Worm (Caenorhabditis elegans) whole organism, early embryonic: Measurements from ENCODE around the gene icd-1.

Experiments used
- B0310.2 ChIP-seq: sonication (generic microtip); optimal IDR thresholded peaks from 2 replicates; lab custom pipeline; 2016; ENCODE audit warnings: mild to moderate bottlenecking, missing genetic modification characterization, missing compliant biosample characterization
- F13C5.2 ChIP-seq: sonication (generic microtip); optimal IDR thresholded peaks from 2 replicates; lab custom pipeline; 2017; ENCODE audit warnings: mild to moderate bottlenecking, missing genetic modification characterization, inconsistent platforms, missing compliant biosample characterization
- aly-1 ChIP-seq: sonication (generic microtip); optimal IDR thresholded peaks from 2 replicates; lab custom pipeline; 2016; ENCODE audit warnings: missing genetic modification characterization, missing compliant biosample characterization
- ama-1 ChIP-seq: fragments of 150-350 bp; optimal IDR thresholded peaks from 2 replicates; lab custom pipeline; 2014
- ceh-13 ChIP-seq: fragments of 200-800 bp; sonication (Bioruptor generic); optimal IDR thresholded peaks from 2 replicates; lab custom pipeline; 2018; ENCODE audit warnings: mild to moderate bottlenecking, missing genetic modification characterization, missing compliant biosample characterization
- ceh-36 ChIP-seq: sonication (generic microtip); optimal IDR thresholded peaks from 2 replicates; lab custom pipeline; 2016; ENCODE audit warnings: missing genetic modification characterization, inconsistent platforms, missing compliant biosample characterization
- ets-7 ChIP-seq: sonication (generic microtip); optimal IDR thresholded peaks from 2 replicates; lab custom pipeline; 2016; ENCODE audit warnings: missing genotype, missing genetic modification characterization, missing compliant biosample characterization
- flt-1 ChIP-seq: fragments of 200-800 bp; sonication (Bioruptor generic); IDR thresholded peaks from 2 replicates; pipeline ENCODE4 v1.3.6; 2022; ENCODE audit warnings: missing genetic modification characterization, missing compliant biosample characterization
- hmbx-1 ChIP-seq: sonication (generic microtip); optimal IDR thresholded peaks from 2 replicates; lab custom pipeline; 2016; ENCODE audit warnings: mild to moderate bottlenecking, missing genetic modification characterization, missing compliant biosample characterization
- hmg-4 ChIP-seq: fragments of 200-800 bp; sonication (Bioruptor generic); optimal IDR thresholded peaks from 2 replicates; lab custom pipeline; 2018; ENCODE audit warnings: mild to moderate bottlenecking, missing genetic modification characterization, missing compliant biosample characterization
- hnd-1 ChIP-seq: sonication (generic microtip); optimal IDR thresholded peaks from 2 replicates; lab custom pipeline; 2016; ENCODE audit warnings: missing genetic modification characterization, missing compliant biosample characterization
- pes-1 ChIP-seq: fragments of 200-800 bp; sonication (Bioruptor generic); IDR thresholded peaks from 2 replicates; pipeline ENCODE4 v1.3.6; 2022; ENCODE audit warnings: missing genetic modification reagents, missing genetic modification characterization, missing compliant biosample characterization
- scrt-1 ChIP-seq: fragments of 200-800 bp; sonication (Bioruptor generic); IDR thresholded peaks from 2 replicates; pipeline ENCODE4 v1.3.6; 2022; ENCODE audit warnings: missing genetic modification characterization, missing compliant biosample characterization
- sea-1 ChIP-seq: fragments of 200-800 bp; sonication (Bioruptor generic); conservative IDR thresholded peaks from 2 replicates; pipeline ENCODE4 v1.3.6; 2022; ENCODE audit warnings: missing genetic modification characterization, missing compliant biosample characterization
- tbx-11 ChIP-seq: fragments of 200-800 bp; sonication (Bioruptor generic); IDR thresholded peaks from 2 replicates; pipeline ENCODE4 v1.3.6; 2022; ENCODE audit warnings: missing genetic modification characterization, missing compliant biosample characterization
- tbx-37 ChIP-seq: fragments of 200-800 bp; sonication (Bioruptor generic); conservative IDR thresholded peaks from 2 replicates; pipeline ENCODE4 v1.3.6; 2022; ENCODE audit warnings: missing genetic modification reagents, missing genetic modification characterization, missing compliant biosample characterization
- tra-4 ChIP-seq: sonication (generic microtip); optimal IDR thresholded peaks from 2 replicates; lab custom pipeline; 2017; ENCODE audit warnings: missing genetic modification characterization, missing compliant biosample characterization

Gene icd-1

DNA sequence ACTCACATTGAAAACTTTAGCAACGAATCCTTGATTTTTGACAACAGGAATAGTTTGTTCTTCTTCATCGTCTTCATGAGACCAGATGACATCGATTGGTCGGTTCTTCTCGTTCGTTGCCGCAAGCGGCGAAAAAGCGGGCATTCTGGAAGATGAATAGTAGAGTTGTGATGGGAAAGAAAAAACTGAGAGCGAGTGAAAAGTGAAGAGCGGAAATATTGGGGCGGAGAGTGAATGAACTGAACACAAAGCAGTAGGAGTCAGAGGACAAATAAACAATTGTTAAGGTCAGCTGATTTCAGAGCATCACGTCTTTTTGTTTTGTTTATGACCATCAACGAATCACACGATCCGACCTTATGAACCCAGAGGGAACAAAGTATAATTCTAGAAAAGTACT lies 27.2 kb downstream of the icd-1 start, which contains the start of gene F18C5.10:
TSS of gene F18C5.10 (minus strand) at position 145 of the 400 bp plus-strand sequence.
- TF ChIP-seq ceh-36 (tag; lab: Kevin White, UChicago), result no peak
- no peak for TF ChIP-seq hnd-1
- TF ChIP-seq scrt-1 (GFP tag; lab: Robert Waterston, UW), result no peak
- no peak for TF ChIP-seq B0310.2 (tag; lab: Kevin White, UChicago)
- TF ChIP-seq tbx-11 (GFP tag; lab: Robert Waterston, UW), result no peak
- TF ChIP-seq ama-1 (lab: Kevin White, UChicago), result no peak
- TF ChIP-seq tra-4 (tag; lab: Kevin White, UChicago), result no peak
- TF ChIP-seq sea-1 (GFP tag; lab: Robert Waterston, UW), result no peak
- no peak for TF ChIP-seq tbx-37 (GFP tag; lab: Robert Waterston, UW)

DNA sequence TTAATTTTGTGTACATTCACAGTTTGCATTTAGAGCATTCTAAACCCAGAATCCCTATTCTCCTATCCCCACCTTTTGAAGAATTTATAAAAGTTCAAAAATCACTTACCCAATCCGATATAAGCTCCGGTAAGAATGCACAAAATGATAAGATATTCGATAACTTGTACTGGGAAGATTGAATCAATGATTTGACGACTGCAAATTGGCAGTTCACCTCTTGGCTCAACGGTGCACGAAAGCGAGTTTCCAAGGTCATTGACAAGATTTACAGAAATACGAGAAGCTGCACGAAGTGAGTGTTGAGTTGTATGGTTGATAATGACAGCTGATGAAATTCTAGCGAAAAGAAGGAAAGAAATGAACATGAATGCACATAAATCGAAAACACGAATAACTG lies 28.2 kb downstream of the icd-1 start:
- no peak for TF ChIP-seq scrt-1 (GFP tag; lab: Robert Waterston, UW)
- no peak for TF ChIP-seq tbx-11 (GFP tag; lab: Robert Waterston, UW)
- no peak for TF ChIP-seq tra-4 (tag; lab: Kevin White, UChicago)
- TF ChIP-seq B0310.2 (tag; lab: Kevin White, UChicago), result no peak
- no peak for TF ChIP-seq aly-1 (tag; lab: Kevin White, UChicago)
- no peak for TF ChIP-seq ama-1 (lab: Kevin White, UChicago)
- TF ChIP-seq hmg-4 (GFP tag; lab: Kevin White, UChicago), result no peak
- TF ChIP-seq ets-7 (tag; lab: Kevin White, UChicago), result no peak
- TF ChIP-seq flt-1, result no peak
- no peak for TF ChIP-seq hmbx-1 (tag; lab: Kevin White, UChicago)
- TF ChIP-seq pes-1 (GFP tag; lab: Robert Waterston, UW), result no peak
- no peak for TF ChIP-seq F13C5.2

DNA sequence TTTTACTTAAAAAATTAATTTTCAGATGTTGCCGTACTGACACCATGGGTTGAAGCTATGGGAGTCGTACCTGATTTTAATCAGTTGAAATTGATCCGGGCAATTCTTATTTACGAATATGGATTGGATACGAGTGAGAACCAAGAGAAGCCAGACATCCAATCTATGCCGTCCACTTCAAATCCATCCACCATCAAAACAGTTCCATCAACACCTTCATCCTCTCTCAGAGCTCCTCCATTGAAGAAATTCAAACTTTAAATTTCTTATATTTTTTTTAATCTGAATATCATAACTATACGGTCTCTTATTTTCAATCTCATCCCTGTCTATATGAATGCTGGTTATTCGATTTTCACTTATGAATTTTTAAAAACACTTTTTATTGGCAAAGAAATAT lies 29.6 kb downstream of the icd-1 start:
- TF ChIP-seq B0310.2 (tag; lab: Kevin White, UChicago), result no peak
- no peak for TF ChIP-seq ets-7 (tag; lab: Kevin White, UChicago)
- TF ChIP-seq flt-1, result no peak
- no peak for TF ChIP-seq tbx-11 (GFP tag; lab: Robert Waterston, UW)

DNA sequence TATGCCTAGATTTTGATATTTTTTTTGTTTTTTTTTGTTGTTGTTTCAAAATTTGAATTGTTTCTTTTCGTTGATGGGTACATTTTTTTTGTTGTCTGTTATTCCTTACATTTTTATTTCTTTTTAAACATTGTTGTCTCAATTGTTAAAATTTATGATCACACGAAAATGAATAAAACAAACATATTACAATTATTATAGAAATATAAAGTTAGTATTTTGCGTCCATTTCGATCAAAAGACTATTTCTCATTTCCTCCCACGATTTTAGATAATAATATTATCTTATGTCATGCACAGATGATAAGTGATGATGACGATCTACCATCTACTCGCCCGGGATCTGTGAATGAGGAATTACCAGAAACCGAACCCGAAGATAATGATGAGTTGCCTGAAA lies 33.8 kb downstream of the icd-1 start, which contains the start of gene wrn-1:
TSS of gene wrn-1 (plus strand) at position 301 of the 400 bp plus-strand sequence.
- TF ChIP-seq scrt-1 (GFP tag; lab: Robert Waterston, UW), result no peak
- TF ChIP-seq sea-1 (GFP tag; lab: Robert Waterston, UW), result no peak
- TF ChIP-seq B0310.2 (tag; lab: Kevin White, UChicago), result no peak
- no peak for TF ChIP-seq ceh-36 (tag; lab: Kevin White, UChicago)

DNA sequence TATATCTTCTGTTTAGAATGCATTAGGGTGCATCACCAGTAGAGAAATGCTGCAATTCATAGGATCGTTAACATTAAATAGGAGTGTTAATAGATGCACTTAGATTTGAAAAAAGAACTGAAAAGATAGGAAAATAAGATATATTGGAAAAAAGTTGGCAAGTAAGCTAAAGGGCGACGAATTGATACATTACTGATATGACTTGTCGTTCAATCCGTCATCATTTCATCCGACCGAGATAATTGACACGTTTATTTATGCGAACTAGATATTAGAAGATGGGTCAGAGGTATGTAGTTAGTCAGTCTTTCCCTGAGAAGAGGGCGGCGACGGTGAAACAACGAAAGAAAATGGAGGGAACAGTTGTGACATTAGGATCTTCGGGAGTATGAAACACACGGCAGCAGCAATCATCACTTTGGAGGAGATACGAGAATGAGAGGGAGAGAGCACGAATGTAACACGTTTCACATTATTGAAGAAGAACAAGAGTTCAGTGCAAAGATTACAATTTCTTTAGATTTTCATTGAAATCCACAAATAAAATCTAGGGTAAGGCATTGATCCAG lies 43.5 kb downstream of the icd-1 start, which contains the start of gene lron-15:
TSS of gene lron-15 (minus strand) at position 51 of the 569 bp plus-strand sequence.
- TF ChIP-seq tra-4 (tag; lab: Kevin White, UChicago), result no peak
- no peak for TF ChIP-seq hmg-4 (GFP tag; lab: Kevin White, UChicago)
- TF ChIP-seq aly-1 (tag; lab: Kevin White, UChicago), result no peak
- TF ChIP-seq hnd-1, result no peak
- TF ChIP-seq ceh-13 (GFP tag; lab: Kevin White, UChicago), result no peak
- no peak for TF ChIP-seq tbx-37 (GFP tag; lab: Robert Waterston, UW)
- TF ChIP-seq F13C5.2, result no peak
- no peak for TF ChIP-seq scrt-1 (GFP tag; lab: Robert Waterston, UW)
- TF ChIP-seq hmbx-1 (tag; lab: Kevin White, UChicago), result no peak
- TF ChIP-seq flt-1, result no peak
- TF ChIP-seq ceh-36 (tag; lab: Kevin White, UChicago), result no peak
- no peak for TF ChIP-seq tbx-11 (GFP tag; lab: Robert Waterston, UW)
- no peak for TF ChIP-seq B0310.2 (tag; lab: Kevin White, UChicago)
- no peak for TF ChIP-seq pes-1 (GFP tag; lab: Robert Waterston, UW)
